Fruit fly (Drosophila melanogaster) Kc167 (cell line): Measurements from ENCODE around the gene CG32440.

Experiments
- Myc ChIP-seq: fragments of >200 bp; optimal IDR thresholded peaks from 2 replicates; lab custom pipeline; 2017; ENCODE audit warnings: missing external identifiers
- h ChIP-seq: fragments of >200 bp; optimal IDR thresholded peaks from 3 replicates; lab custom pipeline; 2018; ENCODE audit warnings: missing external identifiers
- insv ChIP-seq: fragments of >200 bp; optimal IDR thresholded peaks from 3 replicates; lab custom pipeline; 2018; ENCODE audit warnings: missing external identifiers
- psq ChIP-seq: fragments of >200 bp; optimal IDR thresholded peaks from 2 replicates; lab custom pipeline; 2017; ENCODE audit warnings: missing external identifiers
- ttk ChIP-seq: sonication (Bioruptor generic); optimal IDR thresholded peaks from 2 replicates; lab custom pipeline; 2017; ENCODE audit warnings: missing external identifiers

DNA sequence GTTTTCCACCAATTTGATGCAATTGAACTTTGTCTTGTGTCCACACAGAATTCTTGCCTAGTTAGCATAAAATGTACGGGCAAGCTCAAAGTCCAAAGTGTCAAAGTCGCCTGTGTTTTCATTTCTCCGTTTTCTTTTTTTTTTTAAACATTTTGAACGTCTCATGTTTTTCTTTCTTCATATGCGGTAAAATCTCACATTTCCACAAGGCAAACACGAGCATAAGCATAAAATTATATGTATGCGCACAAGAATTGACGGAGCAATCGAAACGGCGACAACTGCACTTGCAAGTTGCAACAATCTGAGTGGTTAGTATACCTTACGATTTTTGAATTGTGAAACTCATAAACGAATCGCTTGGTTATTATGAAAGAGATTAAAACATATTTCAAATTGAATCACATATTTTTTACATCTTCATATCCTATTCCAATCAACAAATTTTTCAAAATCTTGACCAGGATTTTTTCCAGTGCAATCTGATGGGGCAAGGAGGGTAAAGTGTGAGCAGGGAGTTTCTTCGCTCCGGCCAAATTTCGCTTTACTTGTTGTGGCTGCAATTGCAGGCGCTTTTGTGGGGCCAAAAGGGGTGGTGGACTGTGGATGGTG lies 4.1 kb downstream of the CG32440 start:
- TF ChIP-seq ttk = no peak
- no peak for TF ChIP-seq psq
- TF ChIP-seq insv (lab: Kevin White, UChicago) = no peak
- TF ChIP-seq Myc (lab: Kevin White, UChicago) = no peak
- no peak for TF ChIP-seq h (lab: Kevin White, UChicago)
